Fruit fly (Drosophila melanogaster): Measurements from ENCODE around the gene CG3919.

DNA sequence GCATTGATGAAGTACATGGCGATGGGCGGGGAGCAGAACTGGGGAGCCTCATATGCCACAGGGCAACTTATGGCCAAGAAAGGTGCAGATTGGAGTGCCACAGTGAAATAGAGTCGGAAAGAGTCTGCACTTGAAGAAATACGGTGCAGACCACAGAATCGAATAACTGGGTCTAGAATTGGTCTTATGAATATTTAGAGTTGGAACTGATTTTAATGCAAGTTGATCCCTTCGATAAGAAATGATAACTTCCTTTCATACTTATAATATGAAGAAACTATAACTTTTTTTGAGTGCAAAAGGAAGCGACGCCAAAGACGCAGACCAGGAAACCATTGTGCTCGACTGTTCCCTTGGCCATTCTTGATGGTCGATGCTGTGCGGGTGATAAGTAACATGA is 35.9 kb upstream of the CG3919 start:
- TF ChIP-seq CG7101 (tag; optimal IDR thresholded peaks at IDR 0.05): no peak
- no peak for TF ChIP-seq tj (GFP tag; optimal IDR thresholded peaks at IDR 0.05)
- TF ChIP-seq Hr96 (GFP tag; optimal IDR thresholded peaks at IDR 0.05): no peak
- no peak for TF ChIP-seq CG7045 (GFP tag; optimal IDR thresholded peaks at IDR 0.05)
- no peak for TF ChIP-seq CG5204 (GFP tag; optimal IDR thresholded peaks at IDR 0.05)
- TF ChIP-seq CG14711 (tag; optimal IDR thresholded peaks at IDR 0.05): no peak
- TF ChIP-seq CG33017 (tag; optimal IDR thresholded peaks at IDR 0.05): no peak
- TF ChIP-seq CG12768 (GFP tag; optimal IDR thresholded peaks at IDR 0.05): no peak
- TF ChIP-seq Clk (GFP tag; optimal IDR thresholded peaks at IDR 0.05): no peak
- no peak for TF ChIP-seq CG1620 (GFP tag; optimal IDR thresholded peaks at IDR 0.05)
- TF ChIP-seq kay (GFP tag; ENCODE audit: borderline replicate concordance): no peak
- no peak for TF ChIP-seq bab1 (GFP tag; optimal IDR thresholded peaks at IDR 0.05)
